Fruit fly (Drosophila melanogaster) whole organism, embryonic: Measurements from ENCODE around the gene lmd.

Source experiments
- Abd-B ChIP-seq: fragments of 200-800 bp; sonication (Bioruptor generic); optimal IDR thresholded peaks from 2 replicates; lab custom pipeline; 2018; ENCODE audit warnings: missing biosample characterization, mild to moderate bottlenecking, missing genetic modification characterization, moderate library complexity
- Antp ChIP-seq: fragments of 200-800 bp; sonication (Bioruptor generic); optimal IDR thresholded peaks from 3 replicates; lab custom pipeline; 2016; ENCODE audit warnings: missing biosample characterization, missing genetic modification characterization
- B-H2 ChIP-seq: fragments of 200-800 bp; sonication (Bioruptor generic); optimal IDR thresholded peaks from 2 replicates; lab custom pipeline; 2018; ENCODE audit warnings: missing biosample characterization, mild to moderate bottlenecking, missing genetic modification characterization
- BEAF-32 ChIP-seq: fragments of 200-800 bp; sonication (Bioruptor generic); optimal IDR thresholded peaks from 3 replicates; lab custom pipeline; 2017; ENCODE audit warnings: missing biosample characterization, missing genetic modification characterization, mild to moderate bottlenecking, moderate library complexity, missing genetic modification reagents
- CG10565 ChIP-seq: fragments of 200-800 bp; sonication (Bioruptor generic); optimal IDR thresholded peaks from 3 replicates; lab custom pipeline; 2016; ENCODE audit warnings: missing biosample characterization, mild to moderate bottlenecking, missing genetic modification characterization
- CG13894 ChIP-seq: fragments of 200-800 bp; sonication (Bioruptor generic); optimal IDR thresholded peaks from 3 replicates; lab custom pipeline; 2018; ENCODE audit warnings: missing biosample characterization, mild to moderate bottlenecking, missing genetic modification characterization, moderate library complexity
- CG14667 ChIP-seq: fragments of 200-800 bp; sonication (Bioruptor generic); IDR thresholded peaks from 2 replicates; pipeline ENCODE4 v1.3.6; 2022; ENCODE audit warnings: missing biosample characterization, missing genetic modification characterization
- CG16813 ChIP-seq: fragments of 200-800 bp; sonication (Bioruptor generic); IDR thresholded peaks from 3 replicates; pipeline ENCODE4 v1.3.6; 2022; ENCODE audit warnings: missing biosample characterization, missing genetic modification characterization; ENCODE audit not compliant: partially characterized antibody
- CG18262 ChIP-seq: fragments of 200-800 bp; optimal IDR thresholded peaks from 3 replicates; lab custom pipeline; 2019; ENCODE audit warnings: missing biosample characterization, mild to moderate bottlenecking, missing genetic modification characterization, moderate library complexity
- CG30403 ChIP-seq: fragments of 200-800 bp; sonication (Bioruptor generic); optimal IDR thresholded peaks from 3 replicates; lab custom pipeline; 2016; ENCODE audit warnings: missing biosample characterization, missing genetic modification characterization
- CG3281 ChIP-seq: fragments of 200-800 bp; sonication (Bioruptor generic); optimal IDR thresholded peaks from 3 replicates; lab custom pipeline; 2017; ENCODE audit warnings: missing biosample characterization, mild to moderate bottlenecking, missing genetic modification characterization
- CG42726 ChIP-seq: fragments of 200-800 bp; sonication (Bioruptor generic); IDR thresholded peaks from 2 replicates; pipeline ENCODE4 v1.3.6; 2022; ENCODE audit warnings: missing biosample characterization, missing genetic modification characterization; ENCODE audit not compliant: partially characterized antibody
- CG4424 ChIP-seq: fragments of 200-800 bp; sonication (Bioruptor generic); optimal IDR thresholded peaks from 3 replicates; lab custom pipeline; 2016; ENCODE audit warnings: missing biosample characterization, missing genetic modification characterization
- CG6272 ChIP-seq: fragments of 200-800 bp; sonication (Bioruptor generic); IDR thresholded peaks from 2 replicates; pipeline ENCODE4 v1.3.6; 2022; ENCODE audit warnings: missing biosample characterization, missing genetic modification characterization
- CG8290 ChIP-seq, 3 experiments: fragments of 200-800 bp; sonication (Bioruptor generic); optimal IDR thresholded peaks; 2 replicates each; lab custom pipeline; 2016 to 2019; ENCODE audit warnings: missing biosample characterization in 3 of 3, missing genetic modification characterization in 3 of 3, mild to moderate bottlenecking in 2 of 3, moderate library complexity in 1 of 3
- CG8924 ChIP-seq: fragments of 200-800 bp; optimal IDR thresholded peaks from 3 replicates; lab custom pipeline; 2019; ENCODE audit warnings: missing biosample characterization, mild to moderate bottlenecking, missing genetic modification characterization, moderate library complexity
- CoRest ChIP-seq: fragments of 200-800 bp; sonication (Bioruptor generic); optimal IDR thresholded peaks from 3 replicates; lab custom pipeline; 2018; ENCODE audit warnings: missing biosample characterization, mild to moderate bottlenecking, missing genetic modification characterization, moderate library complexity
- Dll ChIP-seq: fragments of 200-800 bp; sonication (Bioruptor generic); IDR thresholded peaks from 4 replicates; pipeline ENCODE4 v1.3.6; 2022; ENCODE audit warnings: missing biosample characterization, missing genetic modification characterization; ENCODE audit not compliant: partially characterized antibody
- Dp ChIP-seq: fragments of 200-800 bp; sonication (Bioruptor generic); optimal IDR thresholded peaks from 2 replicates; lab custom pipeline; 2018; ENCODE audit warnings: missing biosample characterization, mild to moderate bottlenecking, missing genetic modification characterization, moderate library complexity
- Dref ChIP-seq: fragments of 200-800 bp; sonication (Bioruptor generic); IDR thresholded peaks from 2 replicates; pipeline ENCODE4 v1.3.6; 2022; ENCODE audit warnings: missing biosample characterization, missing genetic modification characterization
- Elba2 ChIP-seq: fragments of 200-800 bp; sonication (Bioruptor generic); optimal IDR thresholded peaks from 3 replicates; lab custom pipeline; 2016; ENCODE audit warnings: missing biosample characterization, missing genetic modification characterization
- HLH4C ChIP-seq: fragments of 200-800 bp; sonication (Bioruptor generic); IDR thresholded peaks from 3 replicates; pipeline ENCODE4 v1.3.6; 2022; ENCODE audit warnings: missing biosample characterization, missing genetic modification characterization; ENCODE audit not compliant: partially characterized antibody
- Hand ChIP-seq: fragments of 200-800 bp; sonication (Bioruptor generic); optimal IDR thresholded peaks from 2 replicates; lab custom pipeline; 2017; ENCODE audit warnings: mild to moderate bottlenecking, missing biosample characterization, missing genetic modification reagents, missing genetic modification characterization
- HmgZ ChIP-seq: fragments of 200-800 bp; sonication (Bioruptor generic); optimal IDR thresholded peaks from 2 replicates; lab custom pipeline; 2018; ENCODE audit warnings: missing biosample characterization, mild to moderate bottlenecking, missing genetic modification characterization
- Optix ChIP-seq: fragments of 200-800 bp; sonication (Bioruptor generic); IDR thresholded peaks from 3 replicates; pipeline ENCODE4 v1.3.6; 2022; ENCODE audit warnings: missing biosample characterization, missing genetic modification characterization
- Sry-β ChIP-seq: fragments of 200-800 bp; sonication (Bioruptor generic); optimal IDR thresholded peaks from 2 replicates; lab custom pipeline; 2018; ENCODE audit warnings: missing biosample characterization, mild to moderate bottlenecking, missing genetic modification characterization, moderate library complexity
- Sry-δ ChIP-seq: fragments of 200-800 bp; sonication (Bioruptor generic); optimal IDR thresholded peaks from 2 replicates; lab custom pipeline; 2016; ENCODE audit warnings: missing biosample characterization, missing genetic modification characterization
- bbx ChIP-seq: fragments of 200-800 bp; sonication (Bioruptor generic); IDR thresholded peaks from 2 replicates; pipeline ENCODE4 v1.3.6; 2022; ENCODE audit warnings: missing biosample characterization, missing genetic modification characterization; ENCODE audit not compliant: partially characterized antibody
- chinmo ChIP-seq: fragments of 200-800 bp; sonication (Bioruptor generic); IDR thresholded peaks from 4 replicates; pipeline ENCODE4 v1.3.6; 2022; ENCODE audit warnings: missing biosample characterization, missing genetic modification characterization; ENCODE audit not compliant: partially characterized antibody
- crp ChIP-seq, 2 experiments: fragments of 200-800 bp; sonication (Bioruptor generic); optimal IDR thresholded peaks; 2 replicates in 1 of 2; 3 replicates in 1 of 2; lab custom pipeline; 2017; ENCODE audit warnings: missing biosample characterization in 2 of 2, missing genetic modification characterization in 2 of 2, mild to moderate bottlenecking in 1 of 2, moderate library complexity in 1 of 2
- dan ChIP-seq: fragments of 200-800 bp; sonication (Bioruptor generic); IDR thresholded peaks from 2 replicates; pipeline ENCODE4 v1.3.6; 2022; ENCODE audit warnings: missing biosample characterization, missing genetic modification characterization
- esg ChIP-seq: fragments of 200-800 bp; sonication (Bioruptor generic); conservative IDR thresholded peaks from 2 replicates; pipeline ENCODE4 v1.3.6; 2022; ENCODE audit warnings: missing biosample characterization, missing genetic modification characterization
- inv ChIP-seq: fragments of 200-800 bp; sonication (Bioruptor generic); IDR thresholded peaks from 2 replicates; pipeline ENCODE4 v1.3.6; 2022; ENCODE audit warnings: missing biosample characterization, missing genetic modification characterization; ENCODE audit not compliant: partially characterized antibody
- peb ChIP-seq: fragments of 200-800 bp; sonication (Bioruptor generic); IDR thresholded peaks from 2 replicates; pipeline ENCODE4 v1.3.6; 2022; ENCODE audit warnings: missing biosample characterization, missing genetic modification characterization
- pros ChIP-seq: fragments of 200-800 bp; sonication (Bioruptor generic); optimal IDR thresholded peaks from 3 replicates; lab custom pipeline; 2019; ENCODE audit warnings: missing biosample characterization, mild to moderate bottlenecking, missing genetic modification characterization, moderate library complexity
- sug ChIP-seq: fragments of 200-800 bp; optimal IDR thresholded peaks from 2 replicates; lab custom pipeline; 2019; ENCODE audit warnings: missing biosample characterization, mild to moderate bottlenecking, missing genetic modification characterization, moderate library complexity
- toy ChIP-seq: fragments of 200-800 bp; sonication (Bioruptor generic); IDR thresholded peaks from 2 replicates; pipeline ENCODE4 v1.3.6; 2022; ENCODE audit warnings: missing biosample characterization, missing genetic modification characterization
- trem ChIP-seq: fragments of 200-800 bp; optimal IDR thresholded peaks from 3 replicates; lab custom pipeline; 2019; ENCODE audit warnings: missing biosample characterization, mild to moderate bottlenecking, missing genetic modification characterization, moderate library complexity
- twi ChIP-seq: fragments of 200-800 bp; optimal IDR thresholded peaks from 2 replicates; lab custom pipeline; 2019; ENCODE audit warnings: missing biosample characterization, mild to moderate bottlenecking, missing genetic modification characterization, moderate library complexity
- vvl ChIP-seq: fragments of 200-800 bp; sonication (Bioruptor generic); IDR thresholded peaks from 2 replicates; pipeline ENCODE4 v1.3.6; 2022; ENCODE audit warnings: missing biosample characterization, missing genetic modification characterization

The lmd gene

DNA sequence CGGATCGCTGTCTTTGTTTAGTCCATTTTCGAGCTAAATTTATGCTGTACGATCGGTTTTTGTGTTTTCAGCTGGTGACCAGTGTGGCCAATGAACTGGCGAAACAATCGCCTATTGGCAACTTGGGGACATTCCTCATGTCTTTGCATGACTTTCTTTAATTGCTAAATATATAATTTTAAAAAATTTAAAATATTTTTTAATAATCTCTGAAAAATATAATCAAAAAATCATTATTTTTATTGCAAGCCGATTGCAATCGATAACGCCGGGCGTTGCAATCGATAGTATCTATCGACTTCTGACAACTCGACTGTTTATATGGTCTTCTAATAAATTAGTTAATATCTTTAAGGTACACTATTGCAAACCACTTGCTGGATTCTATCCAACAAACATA is 34.7 kb upstream of the lmd start, which contains the start of the genes sav and Ublcp1 (continued):
- TF ChIP-seq CG3281 (peak; percentile 19), Dp (peak; percentile 36), CG13894 (tag; lab: Kevin White, UChicago) (no peak), esg (GFP tag; lab: Robert Waterston, UW) (0 out of 2 replicates have a peak, but pooled peaks have one; percentile 21), trem (tag; lab: Kevin White, UChicago) (peak; percentile 85), Sry-δ (GFP tag; lab: Kevin White, UChicago) (peak; percentile 50), Optix (GFP tag; lab: Robert Waterston, UW) (no peak), toy (GFP tag; lab: Robert Waterston, UW) (no peak), peb (GFP tag; lab: Robert Waterston, UW) (no peak), CG4424 (GFP tag; lab: Kevin White, UChicago) (peak; percentile 20), inv (GFP tag; lab: Robert Waterston, UW) (peak; percentile 84), CG6272 (GFP tag; lab: Robert Waterston, UW) (peak; percentile 19; the same call in 1 of the 2 replicates), CG8290 (GFP tag; optimal IDR thresholded peaks at IDR 0.05; lab: Kevin White, UChicago) (peak; percentile 28), CG8290 (tag; optimal IDR thresholded peaks at IDR 0.05; lab: Kevin White, UChicago) (no peak), BEAF-32 (GFP tag; lab: Kevin White, UChicago) (peak; percentile 76), CoRest (tag; lab: Kevin White, UChicago) (peak; percentile 53), CG8924 (tag; lab: Kevin White, UChicago) (peak; percentile 54), pros (GFP tag; lab: Kevin White, UChicago) (no peak), CG16813 (GFP tag; lab: Robert Waterston, UW) (peak; percentile 91), HmgZ (tag; lab: Kevin White, UChicago) (peak; percentile 11), CG18262 (tag; lab: Kevin White, UChicago) (peak; percentile 55), CG30403 (GFP tag; lab: Kevin White, UChicago) (peak; percentile 5), twi (tag; lab: Kevin White, UChicago) (peak; percentile 16), vvl (GFP tag; lab: Robert Waterston, UW) (peak; percentile 35), Dref (GFP tag; lab: Robert Waterston, UW) (peak; percentile 82), Elba2 (peak; percentile 74), chinmo (GFP tag; lab: Robert Waterston, UW) (peak; percentile 71; the same call in 3 of the 4 replicates), Sry-β (GFP tag; lab: Kevin White, UChicago) (no peak), CG10565 (GFP tag; lab: Kevin White, UChicago) (no peak), Abd-B (GFP tag; lab: Kevin White, UChicago) (peak; percentile 53), Antp (no peak), CG42726 (peak; percentile 72; the same call in 1 of the 2 replicates), bbx (GFP tag; lab: Robert Waterston, UW) (peak; percentile 90), crp (GFP tag; optimal IDR thresholded peaks at IDR 0.05; lab: Kevin White, UChicago) (peak in 1 of 2 experiments; percentile 76), sug (tag; lab: Kevin White, UChicago) (peak; percentile 13), Dll (peak; percentile 95)

DNA sequence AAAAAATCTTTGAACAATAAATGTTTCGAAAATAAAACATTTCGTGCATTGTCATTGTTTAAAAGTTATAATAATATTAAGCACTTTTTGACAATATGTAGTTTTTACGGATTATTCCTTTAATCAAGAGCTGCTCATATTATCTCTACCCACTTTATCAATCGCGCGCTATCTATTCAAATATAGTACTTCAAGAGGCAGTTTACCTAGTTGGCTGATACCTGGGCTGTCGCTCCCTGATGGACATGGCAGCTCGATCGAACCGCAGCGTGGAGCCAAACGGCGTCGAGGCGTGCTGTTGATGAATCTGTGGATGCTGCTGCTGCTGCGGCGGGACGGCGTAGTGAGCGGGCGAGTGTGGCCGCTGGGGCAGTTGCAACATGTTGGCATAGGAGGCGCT is 33.7 kb upstream of the lmd start:
- no peak for TF ChIP-seq CG14667 (GFP tag; lab: Robert Waterston, UW)
- TF ChIP-seq pros (GFP tag; lab: Kevin White, UChicago) = no peak
- TF ChIP-seq B-H2 (GFP tag; lab: Kevin White, UChicago) = no peak
- no peak for TF ChIP-seq Hand (GFP tag; lab: Kevin White, UChicago)
- TF ChIP-seq HLH4C (GFP tag; lab: Robert Waterston, UW) = no peak
- no peak for TF ChIP-seq dan (GFP tag; lab: Robert Waterston, UW)
- no peak for TF ChIP-seq CG42726
